Fruit fly (Drosophila melanogaster) whole organism, adult: ENCODE results near the gene CG32066.
A peak's percentile ranks its signal among the peaks of the same experiment; 100 is the strongest.

Experiments
- CG11617 ChIP-seq: fragments of 200-800 bp; sonication (Bioruptor generic); optimal IDR thresholded peaks from 2 replicates; lab custom pipeline; 2017; ENCODE audit warnings: mild to moderate bottlenecking, missing biosample characterization, missing genetic modification reagents, missing genetic modification characterization
- CG12768 ChIP-seq: fragments of 200-800 bp; sonication (Bioruptor generic); optimal IDR thresholded peaks from 2 replicates; lab custom pipeline; 2017; ENCODE audit warnings: missing biosample characterization, missing genetic modification characterization, mild to moderate bottlenecking, moderate library complexity, missing genetic modification reagents
- CG1620 ChIP-seq: fragments of 200-800 bp; sonication (Bioruptor generic); optimal IDR thresholded peaks from 2 replicates; lab custom pipeline; 2016; ENCODE audit warnings: missing biosample characterization, missing genetic modification characterization
- CG33017 ChIP-seq: fragments of 200-800 bp; sonication (Bioruptor generic); optimal IDR thresholded peaks from 2 replicates; lab custom pipeline; 2018; ENCODE audit warnings: missing biosample characterization, mild to moderate bottlenecking, missing genetic modification characterization, moderate library complexity
- CG7045 ChIP-seq: fragments of 200-800 bp; sonication (Bioruptor generic); optimal IDR thresholded peaks from 2 replicates; lab custom pipeline; 2017; ENCODE audit warnings: missing biosample characterization, mild to moderate bottlenecking, missing genetic modification characterization
- Clk ChIP-seq: fragments of 200-800 bp; sonication (Bioruptor generic); optimal IDR thresholded peaks from 2 replicates; lab custom pipeline; 2017; ENCODE audit warnings: missing biosample characterization, missing genetic modification characterization
- Hr96 ChIP-seq: fragments of 200-800 bp; sonication (Bioruptor generic); optimal IDR thresholded peaks from 2 replicates; lab custom pipeline; 2016; ENCODE audit warnings: missing biosample characterization, missing genetic modification characterization
- bab1 ChIP-seq: fragments of 200-800 bp; sonication (Bioruptor generic); optimal IDR thresholded peaks from 3 replicates; lab custom pipeline; 2019; ENCODE audit warnings: missing biosample characterization, mild to moderate bottlenecking, missing genetic modification characterization, moderate library complexity
- cic ChIP-seq: fragments of 200-800 bp; sonication (Bioruptor generic); optimal IDR thresholded peaks from 2 replicates; lab custom pipeline; 2017; ENCODE audit warnings: missing biosample characterization, mild to moderate bottlenecking, missing genetic modification characterization, moderate library complexity
- cnc ChIP-seq, 2 experiments: fragments of >200 bp; optimal IDR thresholded peaks; 2 replicates each; lab custom pipeline; 2017
- kay ChIP-seq: fragments of 200-800 bp; sonication (Bioruptor generic); peaks from one replicate; lab custom pipeline; 2016; ENCODE audit warnings: missing biosample characterization, missing genetic modification characterization, borderline replicate concordance
- ovo ChIP-seq: fragments of 200-800 bp; sonication (Bioruptor generic); optimal IDR thresholded peaks from 2 replicates; lab custom pipeline; 2016; ENCODE audit warnings: missing biosample characterization, missing genetic modification characterization
- tj ChIP-seq: fragments of 200-800 bp; sonication (Bioruptor generic); optimal IDR thresholded peaks from 3 replicates; lab custom pipeline; 2017; ENCODE audit warnings: missing biosample characterization, mild to moderate bottlenecking, missing genetic modification characterization, moderate library complexity
- toe ChIP-seq: fragments of 200-800 bp; sonication (Bioruptor generic); optimal IDR thresholded peaks from 2 replicates; lab custom pipeline; 2016; ENCODE audit warnings: missing biosample characterization, missing genetic modification characterization

- TF ChIP-seq CG33017 (tag; lab: Kevin White, UChicago) (peak; percentile 26), tj (GFP tag; lab: Kevin White, UChicago) (no peak), ovo (no peak), Clk (GFP tag; lab: Kevin White, UChicago) (peak; percentile 34), CG7045 (GFP tag; lab: Kevin White, UChicago) (no peak), CG11617 (GFP tag; lab: Kevin White, UChicago) (no peak), bab1 (GFP tag; lab: Kevin White, UChicago) (no peak), cnc (optimal IDR thresholded peaks at IDR 0.05; lab: Kevin White, UChicago) (no peak), cic (GFP tag; lab: Kevin White, UChicago) (peak; percentile 49), CG12768 (peak; percentile 18), toe (GFP tag; lab: Kevin White, UChicago) (no peak), kay (GFP tag; lab: Kevin White, UChicago) (no peak), Hr96 (GFP tag; lab: Kevin White, UChicago) (no peak), CG1620 (GFP tag; lab: Kevin White, UChicago) (no peak)
Measured at dm6 chr3L:10681814-10682213, 21.0 kb upstream of the CG32066 start.
